Worm (Caenorhabditis elegans) whole organism, L2 larva: ENCODE measurements around the gene eftu-2.

Source experiments
- F13H6.1 ChIP-seq: sonication (generic microtip); optimal IDR thresholded peaks from 2 replicates; lab custom pipeline; 2016; ENCODE audit warnings: missing genetic modification characterization, missing compliant biosample characterization
- lsy-2 ChIP-seq, 2 experiments: fragments of 150-350 bp in 1 of 2; sonication (generic microtip) in 1 of 2; optimal IDR thresholded peaks; 2 replicates each; lab custom pipeline; 2014 to 2017; ENCODE audit warnings: missing biosample characterization in 2 of 2, missing genetic modification characterization in 2 of 2
- mab-5 ChIP-seq: fragments of 150-350 bp; optimal IDR thresholded peaks from 2 replicates; lab custom pipeline; 2014; ENCODE audit warnings: missing biosample characterization, missing genetic modification characterization
- nhr-11 ChIP-seq: fragments of 150-350 bp; optimal IDR thresholded peaks from 2 replicates; lab custom pipeline; 2014; ENCODE audit warnings: missing biosample characterization, missing genetic modification characterization
- unc-62 ChIP-seq: fragments of 150-350 bp; optimal IDR thresholded peaks from 2 replicates; lab custom pipeline; 2014; ENCODE audit warnings: missing biosample characterization, missing genetic modification reagents, missing genetic modification characterization

ce11 chrIII:5991142-5991930 is 18.0 kb upstream of the eftu-2 start, which contains the start of gene T04C9.2:
- TF ChIP-seq lsy-2 (tag; optimal IDR thresholded peaks at IDR 0.05; lab: Kevin White, UChicago) (no peak), unc-62 (GFP tag; lab: Kevin White, UChicago) (no peak), nhr-11 (tag; lab: Kevin White, UChicago) (no peak), mab-5 (tag; lab: Kevin White, UChicago) (peak; percentile 86), F13H6.1 (tag; lab: Kevin White, UChicago) (no peak)
